Fruit fly (Drosophila melanogaster) whole organism, embryonic: ENCODE results near the gene CG1635.

Source experiments
- Atf-2 ChIP-seq: fragments of 200-800 bp; sonication (Bioruptor generic); optimal IDR thresholded peaks from 2 replicates; lab custom pipeline; 2016; ENCODE audit warnings: missing biosample characterization, missing genetic modification characterization
- B-H1 ChIP-seq: fragments of 200-800 bp; sonication (Bioruptor generic); IDR thresholded peaks from 3 replicates; pipeline ENCODE4 v1.3.6; 2022; ENCODE audit warnings: missing biosample characterization, missing genetic modification characterization
- CG10274 ChIP-seq: fragments of 200-800 bp; sonication (Bioruptor generic); optimal IDR thresholded peaks from 3 replicates; lab custom pipeline; 2017; ENCODE audit warnings: missing biosample characterization, mild to moderate bottlenecking, missing genetic modification characterization
- CG10462 ChIP-seq: fragments of 200-800 bp; sonication (Bioruptor generic); optimal IDR thresholded peaks from 2 replicates; lab custom pipeline; 2016; ENCODE audit warnings: missing biosample characterization, missing genetic modification characterization
- CG10979 ChIP-seq: fragments of 200-800 bp; sonication (Bioruptor generic); optimal IDR thresholded peaks from 2 replicates; lab custom pipeline; 2018; ENCODE audit warnings: missing biosample characterization, mild to moderate bottlenecking, missing genetic modification characterization, moderate library complexity
- CG11504 ChIP-seq: fragments of 200-800 bp; sonication (Bioruptor generic); optimal IDR thresholded peaks from 3 replicates; lab custom pipeline; 2019; ENCODE audit warnings: missing biosample characterization, mild to moderate bottlenecking, missing genetic modification characterization, moderate library complexity
- CG11695 ChIP-seq: fragments of 200-800 bp; sonication (Bioruptor generic); IDR thresholded peaks from 3 replicates; pipeline ENCODE4 v1.3.6; 2022; ENCODE audit warnings: missing biosample characterization, missing genetic modification characterization
- CG13775 ChIP-seq: fragments of 200-800 bp; sonication (Bioruptor generic); optimal IDR thresholded peaks from 3 replicates; lab custom pipeline; 2017; ENCODE audit warnings: missing biosample characterization, mild to moderate bottlenecking, missing genetic modification characterization
- CG15011 ChIP-seq: fragments of 200-800 bp; sonication (Bioruptor generic); optimal IDR thresholded peaks from 3 replicates; lab custom pipeline; 2018; ENCODE audit warnings: missing biosample characterization, mild to moderate bottlenecking, missing genetic modification characterization
- CG15514 ChIP-seq: fragments of 200-800 bp; sonication (Bioruptor generic); optimal IDR thresholded peaks from 3 replicates; lab custom pipeline; 2017; ENCODE audit warnings: missing biosample characterization, missing genetic modification characterization, mild to moderate bottlenecking, moderate library complexity, missing genetic modification reagents
- CG1602 ChIP-seq: fragments of 200-800 bp; sonication (Bioruptor generic); optimal IDR thresholded peaks from 3 replicates; lab custom pipeline; 2016; ENCODE audit warnings: missing biosample characterization, missing genetic modification characterization
- CG17359 ChIP-seq: fragments of 200-800 bp; sonication (Bioruptor generic); optimal IDR thresholded peaks from 3 replicates; lab custom pipeline; 2018; ENCODE audit warnings: missing biosample characterization, mild to moderate bottlenecking, missing genetic modification characterization, moderate library complexity
- CG18619 ChIP-seq: fragments of 200-800 bp; sonication (Bioruptor generic); optimal IDR thresholded peaks from 3 replicates; lab custom pipeline; 2017; ENCODE audit warnings: missing biosample characterization, mild to moderate bottlenecking, missing genetic modification characterization
- CG2712 ChIP-seq: fragments of 200-800 bp; optimal IDR thresholded peaks from 3 replicates; lab custom pipeline; 2019; ENCODE audit warnings: missing biosample characterization, mild to moderate bottlenecking, missing genetic modification characterization, moderate library complexity
- CG3065 ChIP-seq: fragments of 200-800 bp; sonication (Bioruptor generic); optimal IDR thresholded peaks from 2 replicates; lab custom pipeline; 2016; ENCODE audit warnings: missing biosample characterization, missing genetic modification characterization
- CG3281 ChIP-seq: fragments of 200-800 bp; sonication (Bioruptor generic); optimal IDR thresholded peaks from 3 replicates; lab custom pipeline; 2017; ENCODE audit warnings: missing biosample characterization, mild to moderate bottlenecking, missing genetic modification characterization
- CG33557 ChIP-seq: fragments of 200-800 bp; sonication (Bioruptor generic); optimal IDR thresholded peaks from 2 replicates; lab custom pipeline; 2019; ENCODE audit warnings: missing biosample characterization, mild to moderate bottlenecking, missing genetic modification characterization, moderate library complexity
- CG4328 ChIP-seq: fragments of 200-800 bp; sonication (Bioruptor generic); optimal IDR thresholded peaks from 3 replicates; lab custom pipeline; 2017; ENCODE audit warnings: missing biosample characterization, missing genetic modification reagents, missing genetic modification characterization
- CG6254 ChIP-seq: fragments of 200-800 bp; sonication (Bioruptor generic); optimal IDR thresholded peaks from 3 replicates; lab custom pipeline; 2017; ENCODE audit warnings: mild to moderate bottlenecking, missing biosample characterization, missing genetic modification reagents, missing genetic modification characterization
- CG6689 ChIP-seq: fragments of 200-800 bp; sonication (Bioruptor generic); IDR thresholded peaks from 2 replicates; pipeline ENCODE4 v1.3.6; 2022; ENCODE audit warnings: missing biosample characterization, missing genetic modification characterization
- CG6765 ChIP-seq: fragments of 200-800 bp; sonication (Bioruptor generic); optimal IDR thresholded peaks from 3 replicates; lab custom pipeline; 2017; ENCODE audit warnings: missing biosample characterization, mild to moderate bottlenecking, missing genetic modification characterization
- CG8359 ChIP-seq: fragments of 200-800 bp; sonication (Bioruptor generic); optimal IDR thresholded peaks from 2 replicates; lab custom pipeline; 2017; ENCODE audit warnings: missing biosample characterization, mild to moderate bottlenecking, missing genetic modification characterization, borderline replicate concordance
- CG9817 ChIP-seq: fragments of 200-800 bp; sonication (Bioruptor generic); optimal IDR thresholded peaks from 2 replicates; lab custom pipeline; 2018; ENCODE audit warnings: missing biosample characterization, mild to moderate bottlenecking, missing genetic modification characterization, moderate library complexity
- CG9876 ChIP-seq: fragments of 200-800 bp; sonication (Bioruptor generic); optimal IDR thresholded peaks from 2 replicates; lab custom pipeline; 2016; ENCODE audit warnings: missing biosample characterization, missing genetic modification characterization
- CTCF ChIP-seq: fragments of 200-800 bp; sonication (Bioruptor generic); optimal IDR thresholded peaks from 2 replicates; lab custom pipeline; 2017; ENCODE audit warnings: missing biosample characterization, mild to moderate bottlenecking, missing genetic modification characterization, moderate library complexity
- Doc2 ChIP-seq: fragments of 200-800 bp; sonication (Bioruptor generic); IDR thresholded peaks from 2 replicates; pipeline ENCODE4 v1.3.6; 2022; ENCODE audit warnings: missing biosample characterization, missing genetic modification characterization
- Eip74EF ChIP-seq, 2 experiments: fragments of 200-800 bp in 1 of 2; fragments of >200 bp in 1 of 2; sonication (Bioruptor generic) in 1 of 2; optimal IDR thresholded peaks; 2 replicates each; lab custom pipeline; 2017 to 2019; ENCODE audit warnings: missing biosample characterization in 2 of 2, missing genetic modification characterization in 2 of 2, mild to moderate bottlenecking in 1 of 2, moderate library complexity in 1 of 2
- Fer1 ChIP-seq: fragments of 200-800 bp; sonication (Bioruptor generic); optimal IDR thresholded peaks from 2 replicates; lab custom pipeline; 2017; ENCODE audit warnings: missing biosample characterization, mild to moderate bottlenecking, missing genetic modification characterization
- HLH4C ChIP-seq: fragments of 200-800 bp; sonication (Bioruptor generic); IDR thresholded peaks from 3 replicates; pipeline ENCODE4 v1.3.6; 2022; ENCODE audit warnings: missing biosample characterization, missing genetic modification characterization; ENCODE audit not compliant: partially characterized antibody
- Hmr ChIP-seq: fragments of 200-800 bp; sonication (Bioruptor generic); optimal IDR thresholded peaks from 3 replicates; lab custom pipeline; 2017; ENCODE audit warnings: mild to moderate bottlenecking, missing biosample characterization, missing genetic modification reagents, missing genetic modification characterization
- Hr78 ChIP-seq, 2 experiments: fragments of 200-800 bp in 1 of 2; fragments of >200 bp in 1 of 2; sonication (Bioruptor generic) in 1 of 2; optimal IDR thresholded peaks; 2 replicates each; lab custom pipeline; 2017 to 2019; ENCODE audit warnings: missing biosample characterization in 2 of 2, missing genetic modification characterization in 2 of 2, mild to moderate bottlenecking in 1 of 2, moderate library complexity in 1 of 2
- Jarid2 ChIP-seq: fragments of 200-800 bp; sonication (Bioruptor generic); optimal IDR thresholded peaks from 3 replicates; lab custom pipeline; 2017; ENCODE audit warnings: mild to moderate bottlenecking, missing biosample characterization, missing genetic modification reagents, missing genetic modification characterization
- Opbp ChIP-seq: fragments of 200-800 bp; sonication (Bioruptor generic); IDR thresholded peaks from 3 replicates; pipeline ENCODE4 v1.3.6; 2022; ENCODE audit warnings: missing biosample characterization, missing genetic modification characterization; ENCODE audit not compliant: partially characterized antibody
- Rfx ChIP-seq: fragments of 200-800 bp; sonication (Bioruptor generic); IDR thresholded peaks from 2 replicates; pipeline ENCODE4 v1.3.6; 2022; ENCODE audit warnings: missing biosample characterization, missing genetic modification characterization
- Sin3A ChIP-seq: fragments of >200 bp; optimal IDR thresholded peaks from 2 replicates; lab custom pipeline; 2018
- Spps ChIP-seq: fragments of 200-800 bp; sonication (Bioruptor generic); optimal IDR thresholded peaks from 2 replicates; lab custom pipeline; 2018; ENCODE audit warnings: missing biosample characterization, mild to moderate bottlenecking, missing genetic modification characterization
- Vsx1 ChIP-seq: fragments of 200-800 bp; sonication (Bioruptor generic); optimal IDR thresholded peaks from 2 replicates; lab custom pipeline; 2017; ENCODE audit warnings: missing biosample characterization, mild to moderate bottlenecking, missing genetic modification characterization, missing genetic modification reagents
- cad ChIP-seq: fragments of >200 bp; optimal IDR thresholded peaks from 2 replicates; lab custom pipeline; 2017; ENCODE audit warnings: missing biosample characterization, missing genetic modification characterization
- chinmo ChIP-seq: fragments of 200-800 bp; sonication (Bioruptor generic); IDR thresholded peaks from 4 replicates; pipeline ENCODE4 v1.3.6; 2022; ENCODE audit warnings: missing biosample characterization, missing genetic modification characterization; ENCODE audit not compliant: partially characterized antibody
- emc ChIP-seq: fragments of 200-800 bp; sonication (Bioruptor generic); optimal IDR thresholded peaks from 2 replicates; lab custom pipeline; 2016; ENCODE audit warnings: missing biosample characterization, missing genetic modification characterization
- ewg ChIP-seq: fragments of 200-800 bp; sonication (Bioruptor generic); optimal IDR thresholded peaks from 3 replicates; lab custom pipeline; 2017; ENCODE audit warnings: mild to moderate bottlenecking, missing biosample characterization, missing genetic modification reagents, missing genetic modification characterization
- fd102C ChIP-seq: fragments of 200-800 bp; sonication (Bioruptor generic); optimal IDR thresholded peaks from 2 replicates; lab custom pipeline; 2018; ENCODE audit warnings: missing biosample characterization, mild to moderate bottlenecking, missing genetic modification characterization, moderate library complexity
- fd3F ChIP-seq: fragments of 200-800 bp; sonication (Bioruptor generic); optimal IDR thresholded peaks from 2 replicates; lab custom pipeline; 2018; ENCODE audit warnings: missing biosample characterization, mild to moderate bottlenecking, missing genetic modification characterization, moderate library complexity
- fru ChIP-seq: fragments of >200 bp; optimal IDR thresholded peaks from 2 replicates; lab custom pipeline; 2017
- gsb-n ChIP-seq: fragments of 200-800 bp; sonication (Bioruptor generic); optimal IDR thresholded peaks from 3 replicates; lab custom pipeline; 2018; ENCODE audit warnings: missing biosample characterization, mild to moderate bottlenecking, missing genetic modification characterization
- jing ChIP-seq: fragments of 200-800 bp; sonication (Bioruptor generic); optimal IDR thresholded peaks from 2 replicates; lab custom pipeline; 2018; ENCODE audit warnings: missing biosample characterization, mild to moderate bottlenecking, missing genetic modification characterization
- kni ChIP-seq: fragments of 200-800 bp; sonication (Bioruptor generic); optimal IDR thresholded peaks from 3 replicates; lab custom pipeline; 2017; ENCODE audit warnings: mild to moderate bottlenecking, missing biosample characterization, missing genetic modification reagents, missing genetic modification characterization
- luna ChIP-seq: fragments of 200-800 bp; sonication (Bioruptor generic); optimal IDR thresholded peaks from 2 replicates; lab custom pipeline; 2016; ENCODE audit warnings: missing biosample characterization, missing genetic modification characterization
- sens-2 ChIP-seq: fragments of 200-800 bp; sonication (Bioruptor generic); IDR thresholded peaks from 2 replicates; pipeline ENCODE4 v1.3.6; 2022; ENCODE audit warnings: missing biosample characterization, missing genetic modification characterization
- vnd ChIP-seq: fragments of 200-800 bp; sonication (Bioruptor generic); IDR thresholded peaks from 3 replicates; pipeline ENCODE4 v1.3.6; 2022; ENCODE audit warnings: missing biosample characterization, missing genetic modification characterization; ENCODE audit not compliant: partially characterized antibody
- zfh2 ChIP-seq: fragments of 200-800 bp; sonication (Bioruptor generic); optimal IDR thresholded peaks from 2 replicates; lab custom pipeline; 2016; ENCODE audit warnings: missing biosample characterization, missing genetic modification characterization

CG1635 gene

dm6 chr3R:31632316-31632715, 43.8 kb downstream of the CG1635 start (continued):
- TF ChIP-seq Hr78 (GFP tag; optimal IDR thresholded peaks at IDR 0.05; lab: Kevin White, UChicago), result no peak
- TF ChIP-seq Atf-2 (GFP tag; lab: Kevin White, UChicago), result no peak
- 0 out of 2 replicates have a peak, but pooled peaks have one; percentile 8 for TF ChIP-seq Rfx (GFP tag; lab: Robert Waterston, UW)
- TF ChIP-seq CG15011, result no peak
- TF ChIP-seq CG2712, result peak; percentile 5
- TF ChIP-seq jing (GFP tag; lab: Kevin White, UChicago), result no peak
- no peak for TF ChIP-seq Jarid2 (GFP tag; lab: Kevin White, UChicago)
- no peak for TF ChIP-seq CG9817 (tag; lab: Kevin White, UChicago)
- TF ChIP-seq CG11695, result no peak
- no peak for TF ChIP-seq luna (GFP tag; lab: Kevin White, UChicago)
- TF ChIP-seq CG6765 (GFP tag; lab: Kevin White, UChicago), result no peak
- peak; percentile 37 for TF ChIP-seq CG11504 (tag; lab: Kevin White, UChicago)
- no peak for TF ChIP-seq CG1602 (GFP tag; lab: Kevin White, UChicago)
- no peak for TF ChIP-seq gsb-n (tag; lab: Kevin White, UChicago)
- TF ChIP-seq fd3F, result no peak
- TF ChIP-seq cad, result no peak
- TF ChIP-seq chinmo (GFP tag; lab: Robert Waterston, UW), result no peak
- TF ChIP-seq CG9876, result no peak
- no peak for TF ChIP-seq B-H1
- peak; percentile 8 for TF ChIP-seq CG17359 (tag; lab: Kevin White, UChicago)
- TF ChIP-seq CG6689, result no peak
- TF ChIP-seq Opbp (GFP tag; lab: Robert Waterston, UW), result no peak
- no peak for TF ChIP-seq CTCF
- no peak for TF ChIP-seq CG10462 (GFP tag; lab: Kevin White, UChicago)
- no peak for TF ChIP-seq CG10979 (tag; lab: Kevin White, UChicago)
- TF ChIP-seq CG15514 (GFP tag; lab: Kevin White, UChicago), result peak; percentile 1
- no peak for TF ChIP-seq Hmr (GFP tag; lab: Kevin White, UChicago)
- no peak for TF ChIP-seq CG8359 (GFP tag; lab: Kevin White, UChicago)
- TF ChIP-seq Doc2 (GFP tag; lab: Robert Waterston, UW), result no peak
- TF ChIP-seq sens-2, result no peak
- no peak for TF ChIP-seq CG3281 (GFP tag; lab: Kevin White, UChicago)
- no peak for TF ChIP-seq Sin3A (lab: Kevin White, UChicago)
- TF ChIP-seq HLH4C (GFP tag; lab: Robert Waterston, UW), result no peak
- no peak for TF ChIP-seq CG10274 (GFP tag; lab: Kevin White, UChicago)
- TF ChIP-seq kni (GFP tag; lab: Kevin White, UChicago), result no peak
- no peak for TF ChIP-seq ewg (GFP tag; lab: Kevin White, UChicago)
- no peak for TF ChIP-seq CG6254 (GFP tag; lab: Kevin White, UChicago)
- TF ChIP-seq Vsx1 (GFP tag; lab: Kevin White, UChicago), result no peak
- TF ChIP-seq fru (lab: Kevin White, UChicago), result no peak
- TF ChIP-seq emc (GFP tag; lab: Kevin White, UChicago), result no peak
- TF ChIP-seq Eip74EF (GFP tag; optimal IDR thresholded peaks at IDR 0.05; lab: Kevin White, UChicago), result no peak
- no peak for TF ChIP-seq Spps
- TF ChIP-seq fd102C (GFP tag; lab: Kevin White, UChicago), result no peak
- no peak for TF ChIP-seq CG4328
- peak; percentile 7 for TF ChIP-seq zfh2 (GFP tag; lab: Kevin White, UChicago)
- no peak for TF ChIP-seq Fer1 (GFP tag; lab: Kevin White, UChicago)
- TF ChIP-seq CG13775, result no peak
- no peak for TF ChIP-seq CG18619
- TF ChIP-seq CG33557, result no peak
- TF ChIP-seq vnd (GFP tag; lab: Robert Waterston, UW), result no peak
- TF ChIP-seq CG3065 (GFP tag; lab: Kevin White, UChicago), result no peak
